Fruit fly (Drosophila melanogaster): Measurements from ENCODE around the gene CG7126.

Gene CG7126

DNA sequence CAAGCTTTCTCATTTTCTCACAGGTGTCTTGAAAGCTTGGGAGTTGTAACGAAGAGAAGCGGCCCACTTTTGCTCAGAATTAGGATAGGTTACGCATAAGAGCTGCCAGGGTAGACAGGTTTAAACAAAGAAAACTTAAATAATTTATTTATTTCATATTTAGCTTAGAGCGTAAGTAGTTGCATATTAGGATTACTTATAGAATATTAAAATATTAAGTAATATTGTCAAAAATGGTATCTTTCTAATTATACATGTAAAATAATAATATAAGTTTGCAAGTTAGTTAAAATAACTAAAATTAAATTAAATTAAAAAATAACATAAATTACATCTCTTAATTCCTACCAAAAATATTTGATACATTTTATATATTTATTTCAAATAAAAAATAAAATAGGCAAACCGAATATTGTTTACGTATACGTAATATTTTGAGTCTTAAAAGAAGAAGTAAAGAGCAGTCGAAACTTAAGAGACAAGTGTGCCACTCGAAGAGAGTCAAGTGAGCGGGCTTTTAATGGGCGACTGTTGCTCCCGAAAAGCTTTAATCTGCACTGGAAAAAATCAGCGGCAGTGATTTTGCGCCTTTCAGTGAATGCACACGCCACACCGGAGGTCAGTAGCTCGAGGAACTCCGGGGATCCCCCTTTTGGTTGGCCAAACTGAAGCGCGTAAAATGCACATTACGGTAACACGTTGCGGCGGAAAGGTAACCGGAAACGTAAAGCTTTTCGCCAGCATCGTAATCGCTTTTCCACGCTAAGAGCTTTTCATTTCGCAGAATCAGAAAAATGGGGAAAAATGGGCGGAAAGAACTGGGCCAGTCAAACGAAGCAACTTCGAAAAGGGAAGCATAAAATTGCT, 12.4 kb upstream of the CG7126 start (continued):
- TF ChIP-seq GATAe (GFP tag; conservative IDR thresholded peaks at IDR 0.05), result no peak
- TF ChIP-seq CG4730 (GFP tag; IDR thresholded peaks at IDR 0.05), result 0 out of 2 replicates have a peak, but pooled peaks have one; percentile 22
- no peak for TF ChIP-seq TFAM (GFP tag; optimal IDR thresholded peaks at IDR 0.05)
- no peak for TF ChIP-seq Max (GFP tag; optimal IDR thresholded peaks at IDR 0.05)
- TF ChIP-seq Oaz (GFP tag; IDR thresholded peaks at IDR 0.05), result no peak
- TF ChIP-seq CG30020 (tag; optimal IDR thresholded peaks at IDR 0.05), result no peak
- no peak for TF ChIP-seq sug (tag; optimal IDR thresholded peaks at IDR 0.05)
- no peak for TF ChIP-seq corto (GFP tag; optimal IDR thresholded peaks at IDR 0.05)
- no peak for TF ChIP-seq Ravus (GFP tag; IDR thresholded peaks at IDR 0.05)
- no peak for TF ChIP-seq grn (GFP tag; optimal IDR thresholded peaks at IDR 0.05)
- TF ChIP-seq nerfin-2 (GFP tag; IDR thresholded peaks at IDR 0.05; ENCODE audit: partially characterized antibody), result no peak
- peak; percentile 18 for TF ChIP-seq HLH54F (GFP tag; optimal IDR thresholded peaks at IDR 0.05)
- no peak for TF ChIP-seq sim (GFP tag; IDR thresholded peaks at IDR 0.05)
- no peak for TF ChIP-seq CG17385 (GFP tag; optimal IDR thresholded peaks at IDR 0.05)
- peak; percentile 88 for TF ChIP-seq Ets65A (GFP tag)
- no peak for TF ChIP-seq Rx (GFP tag; IDR thresholded peaks at IDR 0.05)
- TF ChIP-seq sd (tag; optimal IDR thresholded peaks at IDR 0.05), result no peak
- no peak for TF ChIP-seq mirr (GFP tag; optimal IDR thresholded peaks at IDR 0.05)
- peak; percentile 28 for TF ChIP-seq PHDP (tag; optimal IDR thresholded peaks at IDR 0.05)
- TF ChIP-seq NFAT (GFP tag; IDR thresholded peaks at IDR 0.05), result 0 out of 2 replicates have a peak, but pooled peaks have one; percentile 45
- peak; percentile 36 for TF ChIP-seq lilli (GFP tag; optimal IDR thresholded peaks at IDR 0.05)
- no peak for TF ChIP-seq Atf3 (GFP tag; optimal IDR thresholded peaks at IDR 0.05)
- TF ChIP-seq stc (GFP tag; IDR thresholded peaks at IDR 0.05), result 0 out of 2 replicates have a peak, but pooled peaks have one; percentile 32
- no peak for TF ChIP-seq BtbVII (GFP tag; optimal IDR thresholded peaks at IDR 0.05)
- peak in 1 of 2 experiments; percentile 0 for TF ChIP-seq dpn (GFP tag; optimal IDR thresholded peaks at IDR 0.05)
- TF ChIP-seq CG15011 (GFP tag; optimal IDR thresholded peaks at IDR 0.05), result no peak
- TF ChIP-seq lola (GFP tag; optimal IDR thresholded peaks at IDR 0.05), result no peak
- no peak for TF ChIP-seq CG15073 (GFP tag; optimal IDR thresholded peaks at IDR 0.05)
- no peak for TF ChIP-seq CG10366 (GFP tag; IDR thresholded peaks at IDR 0.05)
- TF ChIP-seq CG11695 (GFP tag; IDR thresholded peaks at IDR 0.05), result peak; percentile 44; the same call in 1 of the 3 replicates
- TF ChIP-seq CG8944 (GFP tag; optimal IDR thresholded peaks at IDR 0.05), result peak; percentile 23
- TF ChIP-seq twi (tag; optimal IDR thresholded peaks at IDR 0.05), result no peak
- no peak for TF ChIP-seq Hey (tag; optimal IDR thresholded peaks at IDR 0.05)
- TF ChIP-seq kah (GFP tag; optimal IDR thresholded peaks at IDR 0.05), result no peak
- TF ChIP-seq Usf (GFP tag; optimal IDR thresholded peaks at IDR 0.05), result no peak
- TF ChIP-seq D19B (GFP tag; optimal IDR thresholded peaks at IDR 0.05), result no peak
- no peak for TF ChIP-seq Bteb2 (GFP tag; optimal IDR thresholded peaks at IDR 0.05)
- no peak for TF ChIP-seq CG3847 (GFP tag; IDR thresholded peaks at IDR 0.05)
- TF ChIP-seq oc (tag; optimal IDR thresholded peaks at IDR 0.05), result no peak
- peak; percentile 27 for TF ChIP-seq Xbp1 (GFP tag; optimal IDR thresholded peaks at IDR 0.05)
- TF ChIP-seq H2.0 (GFP tag; IDR thresholded peaks at IDR 0.05), result peak; percentile 41; the same call in 1 of the 2 replicates
- TF ChIP-seq caup (GFP tag; optimal IDR thresholded peaks at IDR 0.05; ENCODE audit: severe bottlenecking), result peak; percentile 7
- no peak for TF ChIP-seq maf-S (GFP tag; optimal IDR thresholded peaks at IDR 0.05)
- TF ChIP-seq CG15269 (tag; optimal IDR thresholded peaks at IDR 0.05), result peak; percentile 7
- TF ChIP-seq zf30C (GFP tag; optimal IDR thresholded peaks at IDR 0.05), result peak; percentile 63
- no peak for TF ChIP-seq insv (GFP tag; optimal IDR thresholded peaks at IDR 0.05)
- no peak for TF ChIP-seq psq (GFP tag; optimal IDR thresholded peaks at IDR 0.05)
- peak; percentile 14; the same call in 1 of the 3 replicates for TF ChIP-seq Aef1 (GFP tag; IDR thresholded peaks at IDR 0.05)
- 0 out of 2 replicates have a peak, but pooled peaks have one; percentile 19 for TF ChIP-seq CG14667 (GFP tag; IDR thresholded peaks at IDR 0.05)
